Fruit fly (Drosophila melanogaster): Measurements from ENCODE around the gene CG8202.

Gene CG8202

DNA sequence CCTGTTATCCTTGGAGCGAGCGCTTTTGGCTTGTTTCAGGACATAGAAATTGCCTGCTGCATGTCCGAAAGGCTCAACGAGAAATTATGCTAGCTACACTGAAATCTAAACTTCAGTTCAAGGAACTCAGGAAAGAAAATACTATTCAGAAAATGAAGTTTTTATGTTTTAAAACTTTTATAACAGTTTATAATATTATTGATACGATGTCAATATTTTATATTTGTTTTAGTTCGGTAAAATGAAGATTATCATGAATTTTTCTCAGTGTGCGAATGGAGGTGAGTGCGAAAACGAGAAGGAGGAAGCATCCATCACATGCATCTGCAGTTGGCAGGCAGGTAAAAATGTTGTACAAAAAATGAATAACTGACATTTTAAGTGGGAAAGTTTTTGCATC is 14.5 kb downstream of the CG8202 start (continued):
- TF ChIP-seq CG9932 (GFP tag; IDR thresholded peaks at IDR 0.05) = peak; percentile 36; the same call in 1 of the 2 replicates
- peak; percentile 37 for TF ChIP-seq Dek (tag; optimal IDR thresholded peaks at IDR 0.05)
- TF ChIP-seq CG15479 (GFP tag; optimal IDR thresholded peaks at IDR 0.05) = peak; percentile 24
- TF ChIP-seq BtbVII (GFP tag; optimal IDR thresholded peaks at IDR 0.05) = no peak
- no peak for TF ChIP-seq sr (GFP tag; IDR thresholded peaks at IDR 0.05)
- peak; percentile 57; the same call in 2 of the 3 replicates for TF ChIP-seq CG11695 (GFP tag; IDR thresholded peaks at IDR 0.05)
- peak; percentile 33 for TF ChIP-seq CG5245 (GFP tag; optimal IDR thresholded peaks at IDR 0.05)
- peak; percentile 59 for TF ChIP-seq CG13775 (GFP tag; optimal IDR thresholded peaks at IDR 0.05)
- TF ChIP-seq kni (GFP tag; optimal IDR thresholded peaks at IDR 0.05) = no peak
- TF ChIP-seq CG7839 (tag; optimal IDR thresholded peaks at IDR 0.05) = peak; percentile 65
- no peak for TF ChIP-seq pnt (GFP tag; optimal IDR thresholded peaks at IDR 0.05)
- peak; percentile 40 for TF ChIP-seq Nf-YB (GFP tag; optimal IDR thresholded peaks at IDR 0.05)
- TF ChIP-seq CG12155 (GFP tag; optimal IDR thresholded peaks at IDR 0.05) = peak; percentile 29
- TF ChIP-seq Ets97D (GFP tag; optimal IDR thresholded peaks at IDR 0.05) = no peak
- TF ChIP-seq Side (GFP tag; optimal IDR thresholded peaks at IDR 0.05) = no peak
- TF ChIP-seq HmgZ (tag; optimal IDR thresholded peaks at IDR 0.05) = peak; percentile 1
- TF ChIP-seq gce (GFP tag; IDR thresholded peaks at IDR 0.05) = 0 out of 3 replicates have a peak, but pooled peaks have one; percentile 26
- TF ChIP-seq HLH3B (GFP tag; IDR thresholded peaks at IDR 0.05) = peak; percentile 72
- no peak for TF ChIP-seq ash1 (GFP tag; optimal IDR thresholded peaks at IDR 0.05)
- TF ChIP-seq CG4424 (GFP tag; optimal IDR thresholded peaks at IDR 0.05) = peak; percentile 59
- TF ChIP-seq p53 (GFP tag; optimal IDR thresholded peaks at IDR 0.05) = no peak
- no peak for TF ChIP-seq ERR (GFP tag; optimal IDR thresholded peaks at IDR 0.05)
- TF ChIP-seq HLH54F (GFP tag; optimal IDR thresholded peaks at IDR 0.05) = no peak
- peak; percentile 72 for TF ChIP-seq Ssrp (tag; optimal IDR thresholded peaks at IDR 0.05)
- TF ChIP-seq CG9817 (tag; optimal IDR thresholded peaks at IDR 0.05) = no peak
- peak in 1 of 2 experiments; percentile 19 for TF ChIP-seq Eip74EF (GFP tag; optimal IDR thresholded peaks at IDR 0.05)
- peak; percentile 61 for TF ChIP-seq CG1529 (GFP tag; optimal IDR thresholded peaks at IDR 0.05)
- TF ChIP-seq CG15696 (tag; optimal IDR thresholded peaks at IDR 0.05) = peak; percentile 54
- TF ChIP-seq Hr51 (GFP tag; optimal IDR thresholded peaks at IDR 0.05) = peak in 1 of 2 experiments; percentile 80
- TF ChIP-seq CG1602 (GFP tag; optimal IDR thresholded peaks at IDR 0.05) = peak; percentile 45
- no peak for TF ChIP-seq nerfin-2 (GFP tag; IDR thresholded peaks at IDR 0.05; ENCODE audit: partially characterized antibody)
- peak; percentile 70 for TF ChIP-seq CG14710 (tag; optimal IDR thresholded peaks at IDR 0.05)
- peak; percentile 51 for TF ChIP-seq CG30431 (GFP tag; optimal IDR thresholded peaks at IDR 0.05)
- no peak for TF ChIP-seq Gsc (GFP tag; IDR thresholded peaks at IDR 0.05)
- TF ChIP-seq Deaf1 (tag; optimal IDR thresholded peaks at IDR 0.05) = peak; percentile 27
- peak; percentile 65 for TF ChIP-seq Max (GFP tag; optimal IDR thresholded peaks at IDR 0.05)
- TF ChIP-seq E2f1 (GFP tag; IDR thresholded peaks at IDR 0.05) = peak; percentile 56; the same call in 1 of the 2 replicates
- TF ChIP-seq lab (GFP tag; optimal IDR thresholded peaks at IDR 0.05) = peak; percentile 59
- no peak for TF ChIP-seq dati (GFP tag; IDR thresholded peaks at IDR 0.05)
- TF ChIP-seq zen2 (GFP tag; IDR thresholded peaks at IDR 0.05; ENCODE audit: partially characterized antibody) = no peak
- TF ChIP-seq CG12299 (tag; optimal IDR thresholded peaks at IDR 0.05) = peak; percentile 30
- peak; percentile 64 for TF ChIP-seq tin (GFP tag; optimal IDR thresholded peaks at IDR 0.05)
- TF ChIP-seq CG12769 (tag; optimal IDR thresholded peaks at IDR 0.05) = peak; percentile 7
- TF ChIP-seq CG18262 (tag; optimal IDR thresholded peaks at IDR 0.05) = peak; percentile 75
- peak; percentile 54 for TF ChIP-seq CG8290 (GFP tag; optimal IDR thresholded peaks at IDR 0.05)
- no peak for TF ChIP-seq CG8290 (tag; optimal IDR thresholded peaks at IDR 0.05)
- TF ChIP-seq CG9727 (GFP tag; optimal IDR thresholded peaks at IDR 0.05) = peak; percentile 74
- no peak for TF ChIP-seq Myb (GFP tag; optimal IDR thresholded peaks at IDR 0.05)
- TF ChIP-seq Six4 (GFP tag; optimal IDR thresholded peaks at IDR 0.05) = peak; percentile 56
- TF ChIP-seq pros (GFP tag; optimal IDR thresholded peaks at IDR 0.05) = no peak
- TF ChIP-seq Dad (GFP tag; optimal IDR thresholded peaks at IDR 0.05) = no peak

All from whole organism, embryonic.